Fruit fly (Drosophila melanogaster): Measurements from ENCODE around the gene CG42594.

DNA sequence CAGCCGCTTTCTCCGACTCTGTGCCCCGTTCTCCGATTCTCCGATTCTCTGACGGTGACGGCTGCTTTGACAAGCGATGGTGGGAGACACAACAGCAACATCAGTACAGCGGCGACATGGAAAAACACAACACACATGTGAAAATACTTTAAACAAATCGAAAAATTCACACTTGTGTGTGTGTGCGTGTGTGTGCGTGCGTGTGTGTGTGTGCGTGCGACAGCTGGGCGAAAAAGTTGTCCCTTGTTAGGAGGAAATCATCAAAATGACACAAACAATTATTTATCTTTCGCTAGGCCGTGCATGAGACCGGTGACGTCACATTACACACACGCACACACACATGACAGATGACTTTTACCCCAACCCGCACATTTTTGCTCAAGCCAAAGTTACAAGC lies 56.3 kb downstream of the CG42594 start:
- TF ChIP-seq kay (GFP tag; ENCODE audit: borderline replicate concordance) (no peak), CG33017 (tag; optimal IDR thresholded peaks at IDR 0.05) (no peak), cnc (optimal IDR thresholded peaks at IDR 0.05) (no peak), pad (GFP tag; optimal IDR thresholded peaks at IDR 0.05) (no peak), ovo (GFP tag; optimal IDR thresholded peaks at IDR 0.05) (no peak), CG7045 (GFP tag; optimal IDR thresholded peaks at IDR 0.05) (no peak), CG1620 (GFP tag; optimal IDR thresholded peaks at IDR 0.05) (no peak)

Data from whole organism, adult.